Worm (Caenorhabditis elegans): ENCODE measurements around the gene F09C6.14.

- TF ChIP-seq tra-4 (tag; optimal IDR thresholded peaks at IDR 0.05) (no peak), ama-1 (optimal IDR thresholded peaks at IDR 0.05) (no peak), hnd-1 (tag; optimal IDR thresholded peaks at IDR 0.05) (no peak), flt-1 (GFP tag; IDR thresholded peaks at IDR 0.05) (no peak), tbx-11 (GFP tag; IDR thresholded peaks at IDR 0.05) (no peak), ceh-13 (GFP tag; optimal IDR thresholded peaks at IDR 0.05) (no peak), B0310.2 (tag; optimal IDR thresholded peaks at IDR 0.05) (no peak), scrt-1 (GFP tag; IDR thresholded peaks at IDR 0.05) (no peak)
Measured at ce11 chrV:16832865-16833264, 47.9 kb upstream of the F09C6.14 start, which contains the start of gene phy-3.

All from whole organism, early embryonic.